Worm (Caenorhabditis elegans) whole organism, early embryonic: ENCODE results near the gene ncam-1.

ENCODE experiments used
- ama-1 ChIP-seq: fragments of 150-350 bp; optimal IDR thresholded peaks from 2 replicates; lab custom pipeline; 2014
- tbx-37 ChIP-seq: fragments of 200-800 bp; sonication (Bioruptor generic); conservative IDR thresholded peaks from 2 replicates; pipeline ENCODE4 v1.3.6; 2022; ENCODE audit warnings: missing genetic modification reagents, missing genetic modification characterization, missing compliant biosample characterization

ce11 chrX:671807-672206 lies 19.9 kb upstream of the ncam-1 start, which contains the start of gene lgc-32:
- TF ChIP-seq tbx-37 (GFP tag; lab: Robert Waterston, UW) (no peak), ama-1 (no peak)
